Worm (Caenorhabditis elegans): ENCODE results near the gene nadk-2.

The nadk-2 gene

ce11 chrII:12071243-12071642 is 21.9 kb downstream of the nadk-2 start:
- TF ChIP-seq W03F9.2 (tag; optimal IDR thresholded peaks at IDR 0.05) (no peak), dao-5 (tag; optimal IDR thresholded peaks at IDR 0.05) (no peak), him-1 (tag; optimal IDR thresholded peaks at IDR 0.05) (no peak)

DNA sequence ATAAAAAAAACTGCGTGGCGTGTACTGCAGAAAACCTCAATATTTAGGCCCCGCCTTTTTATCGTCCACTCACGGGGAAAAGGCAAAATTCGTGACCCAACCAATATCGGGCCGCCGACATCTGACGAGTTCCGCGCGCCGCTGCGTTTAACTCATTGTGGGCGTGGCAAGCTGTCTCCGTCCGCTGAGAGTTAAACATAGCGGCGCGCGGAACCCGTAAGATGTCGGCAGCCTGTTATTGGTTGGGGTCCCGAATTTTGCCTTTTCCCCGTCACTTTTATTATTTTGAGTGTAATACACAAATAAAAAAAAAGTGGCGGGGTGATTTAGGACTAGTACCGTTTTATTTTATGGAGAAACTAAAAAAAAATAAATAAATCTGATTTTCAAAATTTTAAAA is 27.0 kb downstream of the nadk-2 start:
- TF ChIP-seq W03F9.2 (tag; optimal IDR thresholded peaks at IDR 0.05) (no peak), dao-5 (tag; optimal IDR thresholded peaks at IDR 0.05) (no peak), him-1 (tag; optimal IDR thresholded peaks at IDR 0.05) (no peak)

DNA sequence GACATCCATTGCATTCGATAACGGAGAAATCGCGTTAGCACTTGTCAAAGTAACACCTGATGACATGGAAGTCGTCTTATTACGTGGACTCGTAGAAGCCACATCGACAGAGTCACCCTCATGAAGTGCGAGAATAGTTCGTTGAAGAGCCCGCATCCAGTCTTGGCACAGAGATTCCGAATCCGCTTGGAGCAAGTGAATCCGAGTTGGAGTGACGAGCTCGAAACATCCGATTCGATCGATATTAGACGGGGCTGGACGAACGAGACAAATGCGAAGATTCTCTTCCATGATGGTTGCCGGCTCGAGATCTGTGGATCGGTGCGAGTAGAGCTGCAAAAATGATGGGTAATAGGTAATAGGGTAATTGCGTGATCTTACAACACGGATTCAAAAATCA is 27.9 kb downstream of the nadk-2 start:
- TF ChIP-seq him-1 (tag; optimal IDR thresholded peaks at IDR 0.05) (no peak), dao-5 (tag; optimal IDR thresholded peaks at IDR 0.05) (no peak), W03F9.2 (tag; optimal IDR thresholded peaks at IDR 0.05) (no peak)

ce11 chrII:12080015-12080414 is 30.6 kb downstream of the nadk-2 start:
- TF ChIP-seq him-1 (tag; optimal IDR thresholded peaks at IDR 0.05), result no peak

DNA sequence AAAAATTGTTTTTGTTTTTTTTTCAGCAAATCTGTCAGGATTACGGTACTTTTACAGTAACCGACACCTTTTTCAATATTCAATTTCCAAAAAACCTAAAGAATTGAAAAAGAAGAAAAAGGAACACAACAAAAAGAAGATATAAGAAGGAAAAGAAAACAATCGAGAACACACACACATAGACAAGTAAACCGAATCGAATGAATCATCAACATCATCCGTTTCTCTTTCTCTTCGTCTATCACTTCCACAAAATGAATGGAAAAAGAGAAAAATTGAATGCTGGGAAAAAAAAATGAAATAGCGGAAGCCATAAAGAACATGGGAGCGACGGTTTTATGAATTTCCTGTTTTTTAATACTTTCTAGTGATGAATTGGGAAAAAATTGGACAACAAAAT is 32.1 kb downstream of the nadk-2 start:
- no peak for TF ChIP-seq dao-5 (tag; optimal IDR thresholded peaks at IDR 0.05)
- no peak for TF ChIP-seq W03F9.2 (tag; optimal IDR thresholded peaks at IDR 0.05)
- TF ChIP-seq him-1 (tag; optimal IDR thresholded peaks at IDR 0.05), result no peak

DNA sequence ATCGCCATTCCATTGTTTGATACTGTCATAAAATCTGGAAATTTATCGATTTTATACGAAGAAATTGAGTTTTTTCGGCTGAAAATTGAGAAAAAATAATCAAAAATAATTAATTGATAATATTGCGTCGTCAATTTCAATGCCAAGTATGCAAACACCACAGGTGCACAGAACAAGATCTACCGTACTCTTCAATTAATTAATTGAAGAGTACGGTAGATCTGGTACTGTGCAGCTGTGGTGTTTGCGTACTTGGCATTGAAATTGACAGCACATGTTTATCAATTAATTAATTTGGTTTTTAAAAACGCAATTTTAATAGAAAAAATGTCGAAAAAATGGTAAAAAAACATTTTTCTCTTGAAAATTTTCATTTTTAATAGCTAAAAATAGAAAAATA is 39.5 kb downstream of the nadk-2 start, which contains the start of gene cnt-1:
cnt-1 (minus strand) TSS at position 36 of the 400 bp plus-strand sequence.
- TF ChIP-seq him-1 (tag; optimal IDR thresholded peaks at IDR 0.05) (no peak), W03F9.2 (tag; optimal IDR thresholded peaks at IDR 0.05) (no peak)

ce11 chrII:12089616-12090215 is 40.3 kb downstream of the nadk-2 start:
- peak; percentile 15 for TF ChIP-seq W03F9.2 (tag; optimal IDR thresholded peaks at IDR 0.05)
- TF ChIP-seq him-1 (tag; optimal IDR thresholded peaks at IDR 0.05), result no peak

DNA sequence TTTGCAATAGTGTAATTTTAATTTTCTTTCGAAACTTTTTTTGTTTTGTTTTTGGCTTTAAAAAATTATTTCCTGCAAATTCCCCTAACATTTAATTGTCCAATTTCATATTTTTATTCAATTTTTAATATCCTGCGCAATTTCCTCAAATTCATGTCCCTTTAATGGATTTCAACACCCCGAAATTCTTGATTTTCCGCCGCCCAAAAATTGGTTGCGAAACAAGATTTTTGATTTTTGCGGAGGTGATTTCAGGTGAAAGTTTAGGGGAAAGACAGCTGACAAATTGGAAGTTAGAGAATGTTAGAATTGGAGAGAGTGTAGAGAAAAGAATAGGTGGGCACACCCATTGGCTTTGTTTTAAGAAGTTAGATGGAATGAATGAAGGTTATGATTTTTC is 45.6 kb downstream of the nadk-2 start:
- TF ChIP-seq dao-5 (tag; optimal IDR thresholded peaks at IDR 0.05), result no peak
- no peak for TF ChIP-seq him-1 (tag; optimal IDR thresholded peaks at IDR 0.05)
- TF ChIP-seq W03F9.2 (tag; optimal IDR thresholded peaks at IDR 0.05), result no peak

DNA sequence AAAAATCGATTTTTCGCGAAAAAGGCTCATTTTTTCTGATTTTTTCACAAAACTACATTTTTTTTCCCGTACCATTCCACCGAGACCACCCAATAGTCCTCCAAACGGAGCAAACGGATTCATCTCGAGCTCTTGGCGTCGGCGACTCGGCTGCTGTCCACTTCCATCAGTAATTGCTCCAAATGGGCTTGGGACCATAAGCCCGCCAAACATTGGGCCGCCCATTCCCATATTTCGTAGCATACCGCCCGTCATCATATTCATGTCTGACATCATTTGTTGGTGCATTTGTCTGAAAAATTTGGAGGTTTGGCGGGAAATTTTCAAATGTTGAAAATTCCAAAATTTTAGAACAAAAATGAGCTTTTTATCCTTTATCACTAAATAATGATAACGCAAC is 49.3 kb downstream of the nadk-2 start:
- TF ChIP-seq dao-5 (tag; optimal IDR thresholded peaks at IDR 0.05) (no peak), W03F9.2 (tag; optimal IDR thresholded peaks at IDR 0.05) (no peak), him-1 (tag; optimal IDR thresholded peaks at IDR 0.05) (no peak)

DNA sequence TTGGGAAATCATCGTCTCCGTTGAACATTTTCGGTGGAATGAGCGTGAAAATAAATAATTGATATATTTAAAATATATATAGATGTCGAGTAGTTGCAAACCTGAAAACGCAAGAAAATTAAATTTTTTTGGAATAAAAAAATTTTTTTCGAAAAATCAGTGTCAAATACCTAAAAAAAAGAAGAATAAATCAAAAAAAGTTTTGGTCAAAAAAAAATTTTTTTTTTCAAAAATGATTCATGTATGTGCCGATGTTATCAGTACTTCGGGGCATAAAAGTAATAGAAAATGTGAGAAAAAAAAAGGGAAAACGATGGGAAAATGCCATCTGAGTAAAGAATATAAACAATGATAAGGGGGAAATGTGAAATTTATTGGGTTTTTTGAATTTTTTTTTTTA is 50.5 kb downstream of the nadk-2 start, which contains the start of gene Y17G7B.17:
Y17G7B.17 (minus strand) TSS at position 101 of the 400 bp plus-strand sequence.
- TF ChIP-seq W03F9.2 (tag; optimal IDR thresholded peaks at IDR 0.05) (peak; percentile 17), him-1 (tag; optimal IDR thresholded peaks at IDR 0.05) (no peak)

DNA sequence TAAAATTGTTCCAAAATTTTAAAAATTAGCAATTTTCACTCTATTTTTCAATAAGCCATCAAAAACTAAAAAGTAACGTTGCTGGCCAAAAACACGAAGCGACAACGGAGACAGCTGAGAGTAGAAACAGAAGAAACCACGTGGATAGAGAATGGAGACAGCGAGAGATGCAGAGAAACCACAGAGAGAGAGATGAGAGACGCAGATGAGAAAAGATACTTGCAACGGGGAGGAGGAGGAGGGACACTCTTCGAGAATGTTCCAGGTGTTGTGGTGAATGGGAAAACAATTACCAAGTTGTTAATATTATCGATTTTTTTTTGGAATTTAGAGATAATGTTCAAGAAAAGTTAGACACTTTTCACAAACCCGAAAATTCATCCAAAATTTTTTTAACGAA is 53.0 kb downstream of the nadk-2 start:
- peak; percentile 25 for TF ChIP-seq him-1 (tag; optimal IDR thresholded peaks at IDR 0.05)
- no peak for TF ChIP-seq dao-5 (tag; optimal IDR thresholded peaks at IDR 0.05)
- TF ChIP-seq W03F9.2 (tag; optimal IDR thresholded peaks at IDR 0.05), result peak; percentile 93

DNA sequence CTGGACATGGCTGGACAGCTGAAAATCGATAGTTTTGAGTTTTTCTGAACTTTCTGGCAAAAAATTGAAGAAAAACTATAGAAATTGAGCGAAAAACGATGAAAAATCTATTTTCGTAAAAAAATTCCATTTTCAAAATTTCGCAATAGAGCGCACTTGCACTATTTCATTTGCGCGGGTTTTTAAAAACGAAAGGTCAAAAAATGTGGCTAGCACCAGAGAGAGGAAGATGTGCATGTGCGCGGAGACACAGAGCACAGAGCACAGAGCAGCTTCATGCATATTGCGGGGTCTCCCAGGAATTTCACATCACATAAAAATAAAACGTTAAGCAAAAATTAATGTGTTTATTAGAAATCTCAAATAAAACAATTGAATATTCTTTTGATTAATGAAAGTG is 58.5 kb downstream of the nadk-2 start, which contains the start of gene Y17G7B.18:
Y17G7B.18 (minus strand) TSS at position 18 of the 400 bp plus-strand sequence.
- TF ChIP-seq dao-5 (tag; optimal IDR thresholded peaks at IDR 0.05) (no peak), W03F9.2 (tag; optimal IDR thresholded peaks at IDR 0.05) (peak; percentile 54), him-1 (tag; optimal IDR thresholded peaks at IDR 0.05) (peak; percentile 35)

ce11 chrII:12108843-12109242 is 59.5 kb downstream of the nadk-2 start:
- TF ChIP-seq dao-5 (tag; optimal IDR thresholded peaks at IDR 0.05) (no peak), him-1 (tag; optimal IDR thresholded peaks at IDR 0.05) (no peak), W03F9.2 (tag; optimal IDR thresholded peaks at IDR 0.05) (no peak)

Measured in whole organism, L4/young adult.